Fruit fly (Drosophila melanogaster): ENCODE data around the gene CG34136.

DNA sequence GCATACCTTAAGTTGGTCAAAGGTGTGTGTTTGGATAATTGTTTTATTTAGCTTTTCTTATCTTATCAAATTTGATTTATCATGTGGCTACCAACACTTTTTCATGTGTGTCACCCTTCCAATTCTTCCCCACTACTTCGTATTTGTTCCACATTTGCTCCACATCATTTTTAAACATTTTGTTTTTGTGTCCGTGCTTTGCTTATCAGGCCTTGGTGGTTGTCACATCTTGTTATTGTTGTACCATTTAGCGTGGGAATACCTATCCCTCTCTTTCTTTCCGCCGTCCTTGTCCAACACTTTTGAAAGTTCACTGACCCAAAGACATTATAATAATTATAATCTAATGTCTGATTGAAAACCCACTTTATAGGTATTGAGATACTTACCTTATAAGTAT is 43.1 kb upstream of the CG34136 start:
- TF ChIP-seq jim (GFP tag; optimal IDR thresholded peaks at IDR 0.05) (no peak), psq (GFP tag; optimal IDR thresholded peaks at IDR 0.05) (peak; percentile 3), CG9705 (GFP tag; optimal IDR thresholded peaks at IDR 0.05) (no peak), Sp1 (GFP tag; optimal IDR thresholded peaks at IDR 0.05) (no peak), pan (optimal IDR thresholded peaks at IDR 0.05) (no peak), fru (GFP tag; optimal IDR thresholded peaks at IDR 0.05) (no peak), ey (GFP tag; optimal IDR thresholded peaks at IDR 0.05) (no peak), lola (GFP tag; optimal IDR thresholded peaks at IDR 0.05) (no peak), CG32264 (GFP tag; optimal IDR thresholded peaks at IDR 0.05) (no peak), CrebA (GFP tag; optimal IDR thresholded peaks at IDR 0.05; ENCODE audit: borderline replicate concordance) (no peak), Myc (optimal IDR thresholded peaks at IDR 0.05) (no peak), Abd-B (GFP tag; optimal IDR thresholded peaks at IDR 0.05) (no peak), Jra (GFP tag; optimal IDR thresholded peaks at IDR 0.05) (no peak), woc (GFP tag; optimal IDR thresholded peaks at IDR 0.05) (no peak)
